Fruit fly (Drosophila melanogaster): ENCODE measurements around the gene Tl.
A peak's percentile ranks its signal among the peaks of the same experiment; 100 is the strongest.

DNA sequence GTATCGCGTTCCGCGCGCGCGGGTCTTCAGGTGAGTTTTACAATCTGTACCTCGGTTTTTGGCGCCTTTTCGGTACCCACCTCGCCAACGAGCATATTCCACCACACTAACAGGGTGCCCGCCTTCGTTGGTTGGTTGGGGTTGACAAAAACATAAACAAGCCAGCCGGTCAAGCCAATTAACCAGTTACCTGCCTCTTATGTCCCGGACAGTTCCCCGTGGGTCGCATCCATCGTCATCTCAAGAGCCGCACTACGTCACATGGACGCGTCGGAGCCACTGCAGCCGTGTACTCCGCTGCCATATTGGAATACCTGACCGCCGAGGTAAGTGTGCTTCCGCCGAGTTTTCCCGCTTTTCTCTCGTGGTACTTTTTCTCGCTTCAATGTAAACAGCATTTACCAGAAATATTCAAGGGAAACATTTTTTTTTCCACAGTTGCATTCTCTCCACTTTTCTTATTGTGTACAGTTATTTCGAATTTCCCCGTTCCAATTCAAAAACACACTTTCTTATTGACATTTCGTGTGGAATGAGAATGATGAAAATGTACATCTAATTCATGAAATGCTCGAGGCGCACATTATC, 68.7 kb downstream of the Tl start:
- TF ChIP-seq CG13204 (GFP tag; optimal IDR thresholded peaks at IDR 0.05): no peak
- TF ChIP-seq Pif1A (GFP tag; optimal IDR thresholded peaks at IDR 0.05): no peak
- no peak for TF ChIP-seq Pif1B (GFP tag; optimal IDR thresholded peaks at IDR 0.05)
- 0 out of 3 replicates have a peak, but pooled peaks have one; percentile 15 for TF ChIP-seq CG4496 (GFP tag; IDR thresholded peaks at IDR 0.05)
- TF ChIP-seq CG10348 (GFP tag; IDR thresholded peaks at IDR 0.05): no peak
- TF ChIP-seq Ets98B (GFP tag; IDR thresholded peaks at IDR 0.05): peak; percentile 45; the same call in 1 of the 2 replicates
- TF ChIP-seq gl (tag; optimal IDR thresholded peaks at IDR 0.05): no peak
- TF ChIP-seq EcR (GFP tag; optimal IDR thresholded peaks at IDR 0.05): no peak
